Worm (Caenorhabditis elegans): ENCODE data around the gene ZK856.4.

DNA sequence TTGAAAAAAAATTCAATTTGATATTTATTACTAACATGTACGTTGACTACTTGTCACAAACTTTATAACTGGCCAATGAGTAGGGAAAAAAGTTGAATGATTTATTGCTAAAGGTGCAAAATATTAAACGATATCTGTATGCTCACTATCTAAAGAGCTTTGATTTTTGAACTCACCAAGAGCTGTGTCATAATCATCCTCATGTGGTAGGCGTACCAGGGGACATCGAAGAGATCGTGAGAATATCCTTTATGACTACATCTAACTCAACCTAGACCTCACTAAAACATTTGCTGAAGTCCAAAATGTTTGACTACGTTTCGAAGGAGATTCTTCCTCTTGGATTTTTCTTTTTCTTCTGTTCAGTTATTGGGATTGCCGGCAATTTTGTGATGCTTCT, 30.8 kb upstream of the ZK856.4 start, which contains the start of gene srsx-28:
- TF ChIP-seq ztf-11 (tag; optimal IDR thresholded peaks at IDR 0.05): no peak
- no peak for TF ChIP-seq pha-4 (tag; optimal IDR thresholded peaks at IDR 0.05)
- TF ChIP-seq nhr-76 (tag; optimal IDR thresholded peaks at IDR 0.05): no peak
- no peak for TF ChIP-seq snpc-4 (tag; optimal IDR thresholded peaks at IDR 0.05)
- TF ChIP-seq lin-13 (tag; optimal IDR thresholded peaks at IDR 0.05): no peak
- no peak for TF ChIP-seq nhr-12 (tag; optimal IDR thresholded peaks at IDR 0.05)
- no peak for TF ChIP-seq sem-2 (GFP tag; optimal IDR thresholded peaks at IDR 0.05)
